Fruit fly (Drosophila melanogaster): ENCODE measurements around the gene CG6661.

dm6 chr3L:14050944-14051548 is 16.5 kb downstream of the CG6661 start, which contains the start of gene CG6833:
- TF ChIP-seq br (optimal IDR thresholded peaks at IDR 0.05) (no peak), danr (GFP tag; IDR thresholded peaks at IDR 0.05) (peak; percentile 60)
